Fruit fly (Drosophila melanogaster) S2 (cell line): ENCODE data around the gene CG3777.

ENCODE experiments used
- CG8478 ChIP-seq: fragments of >200 bp; optimal IDR thresholded peaks from 2 replicates; lab custom pipeline; 2018
- CTCF ChIP-seq, 2 experiments: fragments of >200 bp; optimal IDR thresholded peaks; 2 replicates each; lab custom pipeline; 2018

DNA sequence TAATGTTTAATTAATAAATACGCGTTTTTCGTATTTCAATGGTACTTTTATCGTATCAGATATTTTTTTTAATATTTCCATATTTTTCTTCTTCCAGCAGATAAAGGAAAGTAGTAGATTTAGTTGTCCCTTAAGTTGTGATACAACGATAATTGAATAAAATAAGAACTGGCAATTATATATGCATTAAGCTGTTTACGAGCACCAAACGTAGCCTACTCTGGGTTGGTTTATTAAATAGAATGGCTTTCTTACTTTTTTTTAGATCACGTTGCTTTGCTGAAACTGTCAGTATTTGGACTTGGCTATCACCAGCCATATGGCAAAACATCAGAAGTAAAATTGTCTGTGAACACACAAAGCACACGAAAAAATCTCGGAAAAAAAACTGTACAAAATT, 27.9 kb downstream of the CG3777 start, which contains the start of gene CG12470:
- TF ChIP-seq CG8478 (lab: Kevin White, UChicago) = no peak
- TF ChIP-seq CTCF (optimal IDR thresholded peaks at IDR 0.05; lab: Kevin White, UChicago) = no peak
